Worm (Caenorhabditis elegans) whole organism, L3 larva: ENCODE measurements around the gene Y19D2B.1.

Source experiments
- elt-2 ChIP-seq: sonication (generic microtip); optimal IDR thresholded peaks from 2 replicates; lab custom pipeline; 2016; ENCODE audit warnings: missing genetic modification reagents, mild to moderate bottlenecking, missing genetic modification characterization, missing compliant biosample characterization
- fkh-2 ChIP-seq: fragments of 150-350 bp; optimal IDR thresholded peaks from 2 replicates; lab custom pipeline; 2014; ENCODE audit warnings: missing biosample characterization, missing genetic modification reagents, missing genetic modification characterization
- fos-1 ChIP-seq: fragments of 150-350 bp; optimal IDR thresholded peaks from 2 replicates; lab custom pipeline; 2014; ENCODE audit warnings: missing biosample characterization, missing genetic modification characterization
- nhr-11 ChIP-seq: fragments of 150-350 bp; optimal IDR thresholded peaks from 2 replicates; lab custom pipeline; 2014; ENCODE audit warnings: missing biosample characterization, missing genetic modification characterization
- nhr-76 ChIP-seq: fragments of 150-350 bp; sonication (generic microtip); optimal IDR thresholded peaks from 5 replicates; lab custom pipeline; 2014; ENCODE audit warnings: missing biosample characterization, missing genetic modification characterization
- pha-4 ChIP-seq: fragments of 150-350 bp; optimal IDR thresholded peaks from 2 replicates; lab custom pipeline; 2014; ENCODE audit warnings: missing biosample characterization, missing genetic modification reagents, missing genetic modification characterization
- snpc-4 ChIP-seq: fragments of 150-350 bp; optimal IDR thresholded peaks from 2 replicates; lab custom pipeline; 2014; ENCODE audit warnings: missing biosample characterization, missing genetic modification characterization
- unc-62 ChIP-seq: fragments of 150-350 bp; sonication (generic microtip); optimal IDR thresholded peaks from 4 replicates; lab custom pipeline; 2014; ENCODE audit warnings: missing biosample characterization, missing genetic modification reagents, missing genetic modification characterization
- zag-1 ChIP-seq: fragments of 150-350 bp; optimal IDR thresholded peaks from 2 replicates; lab custom pipeline; 2014; ENCODE audit warnings: missing biosample characterization, missing genetic modification characterization

ce11 chrII:10917174-10917573, 5.6 kb downstream of the Y19D2B.1 start, which contains the start of gene F44F4.10:
- TF ChIP-seq nhr-76 (tag; lab: Kevin White, UChicago) (no peak), zag-1 (tag; lab: Kevin White, UChicago) (no peak), fos-1 (no peak), nhr-11 (tag; lab: Kevin White, UChicago) (no peak), fkh-2 (tag; lab: Kevin White, UChicago) (no peak), unc-62 (GFP tag; lab: Kevin White, UChicago) (no peak), snpc-4 (tag; lab: Kevin White, UChicago) (no peak), pha-4 (tag; lab: Kevin White, UChicago) (no peak), elt-2 (tag; lab: Kevin White, UChicago) (no peak)
